Fruit fly (Drosophila melanogaster) whole organism, embryonic: ENCODE data around the gene BthD.

Experiments
- CG10462 ChIP-seq: fragments of 200-800 bp; sonication (Bioruptor generic); optimal IDR thresholded peaks from 2 replicates; lab custom pipeline; 2016; ENCODE audit warnings: missing biosample characterization, missing genetic modification characterization
- CG17359 ChIP-seq: fragments of 200-800 bp; sonication (Bioruptor generic); optimal IDR thresholded peaks from 3 replicates; lab custom pipeline; 2018; ENCODE audit warnings: missing biosample characterization, mild to moderate bottlenecking, missing genetic modification characterization, moderate library complexity
- CG31388 ChIP-seq: fragments of 200-800 bp; sonication (Bioruptor generic); optimal IDR thresholded peaks from 2 replicates; lab custom pipeline; 2016; ENCODE audit warnings: missing biosample characterization, missing genetic modification characterization
- CG32767 ChIP-seq: fragments of 200-800 bp; sonication (Bioruptor generic); IDR thresholded peaks from 2 replicates; pipeline ENCODE4 v1.3.6; 2022; ENCODE audit warnings: missing biosample characterization, missing genetic modification characterization
- CG34224 ChIP-seq: fragments of 200-800 bp; sonication (Bioruptor generic); IDR thresholded peaks from 3 replicates; pipeline ENCODE4 v1.3.6; 2022; ENCODE audit warnings: missing biosample characterization, missing genetic modification characterization; ENCODE audit not compliant: partially characterized antibody
- CG43689 ChIP-seq: fragments of 200-800 bp; sonication (Bioruptor generic); IDR thresholded peaks from 2 replicates; pipeline ENCODE4 v1.3.6; 2022; ENCODE audit warnings: missing biosample characterization, missing genetic modification characterization
- CG8290 ChIP-seq, 3 experiments: fragments of 200-800 bp; sonication (Bioruptor generic); optimal IDR thresholded peaks; 2 replicates each; lab custom pipeline; 2016 to 2019; ENCODE audit warnings: missing biosample characterization in 3 of 3, missing genetic modification characterization in 3 of 3, mild to moderate bottlenecking in 2 of 3, moderate library complexity in 1 of 3
- CG8388 ChIP-seq: fragments of 200-800 bp; sonication (Bioruptor generic); optimal IDR thresholded peaks from 2 replicates; lab custom pipeline; 2019; ENCODE audit warnings: missing biosample characterization, mild to moderate bottlenecking, missing genetic modification characterization, moderate library complexity
- CG9609 ChIP-seq: fragments of 200-800 bp; sonication (Bioruptor generic); optimal IDR thresholded peaks from 3 replicates; lab custom pipeline; 2016; ENCODE audit warnings: missing biosample characterization, missing genetic modification characterization
- CG9876 ChIP-seq: fragments of 200-800 bp; sonication (Bioruptor generic); optimal IDR thresholded peaks from 2 replicates; lab custom pipeline; 2016; ENCODE audit warnings: missing biosample characterization, missing genetic modification characterization
- Dip2 ChIP-seq: fragments of 200-800 bp; sonication (Bioruptor generic); IDR thresholded peaks from 2 replicates; pipeline ENCODE4 v1.3.6; 2022; ENCODE audit warnings: missing biosample characterization, missing genetic modification characterization
- Doc3 ChIP-seq: fragments of 200-800 bp; sonication (Bioruptor generic); IDR thresholded peaks from 3 replicates; pipeline ENCODE4 v1.3.6; 2022; ENCODE audit warnings: missing biosample characterization, missing genetic modification characterization; ENCODE audit not compliant: partially characterized antibody
- ERR ChIP-seq: fragments of 200-800 bp; sonication (Bioruptor generic); optimal IDR thresholded peaks from 2 replicates; lab custom pipeline; 2016; ENCODE audit warnings: missing biosample characterization, missing genetic modification characterization
- Eip74EF ChIP-seq, 2 experiments: fragments of 200-800 bp in 1 of 2; fragments of >200 bp in 1 of 2; sonication (Bioruptor generic) in 1 of 2; optimal IDR thresholded peaks; 2 replicates each; lab custom pipeline; 2017 to 2019; ENCODE audit warnings: missing biosample characterization in 2 of 2, missing genetic modification characterization in 2 of 2, mild to moderate bottlenecking in 1 of 2, moderate library complexity in 1 of 2
- Hr39 ChIP-seq: fragments of >200 bp; optimal IDR thresholded peaks from 2 replicates; lab custom pipeline; 2017
- MTF-1 ChIP-seq: fragments of 200-800 bp; sonication (Bioruptor generic); optimal IDR thresholded peaks from 2 replicates; lab custom pipeline; 2018; ENCODE audit warnings: missing biosample characterization, mild to moderate bottlenecking, missing genetic modification characterization, borderline replicate concordance
- Nf-YA ChIP-seq: fragments of 200-800 bp; sonication (Bioruptor generic); IDR thresholded peaks from 2 replicates; pipeline ENCODE4 v1.3.6; 2022; ENCODE audit warnings: missing biosample characterization, missing genetic modification characterization
- PHDP ChIP-seq: fragments of 200-800 bp; sonication (Bioruptor generic); optimal IDR thresholded peaks from 3 replicates; lab custom pipeline; 2018; ENCODE audit warnings: missing biosample characterization, mild to moderate bottlenecking, missing genetic modification characterization, moderate library complexity
- Side ChIP-seq: fragments of 200-800 bp; sonication (Bioruptor generic); optimal IDR thresholded peaks from 2 replicates; lab custom pipeline; 2016; ENCODE audit warnings: missing biosample characterization, missing genetic modification characterization
- Spps ChIP-seq: fragments of 200-800 bp; sonication (Bioruptor generic); optimal IDR thresholded peaks from 2 replicates; lab custom pipeline; 2018; ENCODE audit warnings: missing biosample characterization, mild to moderate bottlenecking, missing genetic modification characterization
- Xbp1 ChIP-seq: fragments of 200-800 bp; sonication (Bioruptor generic); optimal IDR thresholded peaks from 3 replicates; lab custom pipeline; 2016; ENCODE audit warnings: missing biosample characterization, mild to moderate bottlenecking, missing genetic modification characterization
- ase ChIP-seq: fragments of 200-800 bp; sonication (Bioruptor generic); IDR thresholded peaks from 3 replicates; pipeline ENCODE4 v1.3.6; 2022; ENCODE audit warnings: missing biosample characterization, missing genetic modification characterization
- az2 ChIP-seq: fragments of 200-800 bp; sonication (Bioruptor generic); optimal IDR thresholded peaks from 3 replicates; lab custom pipeline; 2016; ENCODE audit warnings: missing biosample characterization, missing genetic modification characterization
- bbx ChIP-seq: fragments of 200-800 bp; sonication (Bioruptor generic); IDR thresholded peaks from 2 replicates; pipeline ENCODE4 v1.3.6; 2022; ENCODE audit warnings: missing biosample characterization, missing genetic modification characterization; ENCODE audit not compliant: partially characterized antibody
- da ChIP-seq: fragments of 200-800 bp; sonication (Bioruptor generic); optimal IDR thresholded peaks from 2 replicates; lab custom pipeline; 2016; ENCODE audit warnings: missing biosample characterization, missing genetic modification characterization
- dmrt11E ChIP-seq: fragments of 200-800 bp; sonication (Bioruptor generic); optimal IDR thresholded peaks from 3 replicates; lab custom pipeline; 2018; ENCODE audit warnings: missing biosample characterization, mild to moderate bottlenecking, missing genetic modification characterization, moderate library complexity
- dpn ChIP-seq, 2 experiments: fragments of 200-800 bp; sonication (Bioruptor generic); optimal IDR thresholded peaks; 3 replicates each; lab custom pipeline; 2016; ENCODE audit warnings: missing biosample characterization in 2 of 2, missing genetic modification characterization in 2 of 2
- ftz-f1 ChIP-seq: fragments of 200-800 bp; sonication (Bioruptor generic); optimal IDR thresholded peaks from 2 replicates; lab custom pipeline; 2016; ENCODE audit warnings: missing biosample characterization, missing genetic modification characterization
- grau ChIP-seq: fragments of 200-800 bp; optimal IDR thresholded peaks from 3 replicates; lab custom pipeline; 2019; ENCODE audit warnings: missing biosample characterization, mild to moderate bottlenecking, missing genetic modification characterization, moderate library complexity
- hb ChIP-seq: fragments of 200-800 bp; sonication (Bioruptor generic); IDR thresholded peaks from 3 replicates; pipeline ENCODE4 v1.3.6; 2022; ENCODE audit warnings: missing biosample characterization, missing genetic modification characterization; ENCODE audit not compliant: partially characterized antibody
- hkb ChIP-seq, 2 experiments: fragments of 200-800 bp in 1 of 2; fragments of >200 bp in 1 of 2; sonication (Bioruptor generic) in 1 of 2; IDR thresholded peaks in 1 of 2; optimal IDR thresholded peaks in 1 of 2; 2 replicates each; pipeline versions ENCODE4 v1.3.6 to Lab custom; 2017 to 2022; ENCODE audit warnings: missing biosample characterization in 1 of 2, missing genetic modification characterization in 1 of 2
- ind ChIP-seq: fragments of 200-800 bp; sonication (Bioruptor generic); optimal IDR thresholded peaks from 3 replicates; lab custom pipeline; 2016; ENCODE audit warnings: missing biosample characterization, missing genetic modification characterization
- jigr1 ChIP-seq: fragments of 200-800 bp; sonication (Bioruptor generic); IDR thresholded peaks from 3 replicates; pipeline ENCODE4 v1.3.6; 2022; ENCODE audit warnings: missing biosample characterization, missing genetic modification characterization
- jumu ChIP-seq: fragments of 200-800 bp; sonication (Bioruptor generic); optimal IDR thresholded peaks from 3 replicates; lab custom pipeline; 2016; ENCODE audit warnings: missing biosample characterization, missing genetic modification characterization
- lilli ChIP-seq: fragments of 200-800 bp; sonication (Bioruptor generic); optimal IDR thresholded peaks from 3 replicates; lab custom pipeline; 2016; ENCODE audit warnings: missing biosample characterization, missing genetic modification characterization
- mirr ChIP-seq: fragments of 200-800 bp; sonication (Bioruptor generic); optimal IDR thresholded peaks from 3 replicates; lab custom pipeline; 2018; ENCODE audit warnings: missing biosample characterization, mild to moderate bottlenecking, missing genetic modification characterization
- nerfin-2 ChIP-seq: fragments of 200-800 bp; sonication (Bioruptor generic); IDR thresholded peaks from 2 replicates; pipeline ENCODE4 v1.3.6; 2022; ENCODE audit warnings: missing biosample characterization, missing genetic modification characterization; ENCODE audit not compliant: partially characterized antibody
- nom ChIP-seq: fragments of 200-800 bp; sonication (Bioruptor generic); optimal IDR thresholded peaks from 2 replicates; lab custom pipeline; 2017; ENCODE audit warnings: missing biosample characterization, missing genetic modification characterization, mild to moderate bottlenecking, moderate library complexity, missing genetic modification reagents
- onecut ChIP-seq: fragments of 200-800 bp; sonication (Bioruptor generic); IDR thresholded peaks from 2 replicates; pipeline ENCODE4 v1.3.6; 2022; ENCODE audit warnings: missing biosample characterization, missing genetic modification characterization
- repo ChIP-seq: fragments of 200-800 bp; sonication (Bioruptor generic); optimal IDR thresholded peaks from 2 replicates; lab custom pipeline; 2016; ENCODE audit warnings: missing biosample characterization, missing genetic modification characterization
- schlank ChIP-seq: fragments of 200-800 bp; sonication (Bioruptor generic); optimal IDR thresholded peaks from 2 replicates; lab custom pipeline; 2018; ENCODE audit warnings: missing biosample characterization, mild to moderate bottlenecking, missing genetic modification characterization
- seq ChIP-seq: fragments of 200-800 bp; sonication (Bioruptor generic); IDR thresholded peaks from 2 replicates; pipeline ENCODE4 v1.3.6; 2022; ENCODE audit warnings: missing biosample characterization, missing genetic modification characterization
- sima ChIP-seq: fragments of 200-800 bp; sonication (Bioruptor generic); optimal IDR thresholded peaks from 2 replicates; lab custom pipeline; 2016; ENCODE audit warnings: missing biosample characterization, missing genetic modification characterization
- sisA ChIP-seq: fragments of 200-800 bp; sonication (Bioruptor generic); IDR thresholded peaks from 2 replicates; pipeline ENCODE4 v1.3.6; 2022; ENCODE audit warnings: missing biosample characterization, missing genetic modification characterization
- trem ChIP-seq: fragments of 200-800 bp; optimal IDR thresholded peaks from 3 replicates; lab custom pipeline; 2019; ENCODE audit warnings: missing biosample characterization, mild to moderate bottlenecking, missing genetic modification characterization, moderate library complexity
- z ChIP-seq: fragments of 200-800 bp; sonication (Bioruptor generic); IDR thresholded peaks from 3 replicates; pipeline ENCODE4 v1.3.6; 2022; ENCODE audit warnings: missing biosample characterization, missing genetic modification characterization
- zen ChIP-seq: fragments of 200-800 bp; sonication (Bioruptor generic); optimal IDR thresholded peaks from 3 replicates; lab custom pipeline; 2018; ENCODE audit warnings: missing biosample characterization, mild to moderate bottlenecking, missing genetic modification characterization, moderate library complexity

The BthD gene

DNA sequence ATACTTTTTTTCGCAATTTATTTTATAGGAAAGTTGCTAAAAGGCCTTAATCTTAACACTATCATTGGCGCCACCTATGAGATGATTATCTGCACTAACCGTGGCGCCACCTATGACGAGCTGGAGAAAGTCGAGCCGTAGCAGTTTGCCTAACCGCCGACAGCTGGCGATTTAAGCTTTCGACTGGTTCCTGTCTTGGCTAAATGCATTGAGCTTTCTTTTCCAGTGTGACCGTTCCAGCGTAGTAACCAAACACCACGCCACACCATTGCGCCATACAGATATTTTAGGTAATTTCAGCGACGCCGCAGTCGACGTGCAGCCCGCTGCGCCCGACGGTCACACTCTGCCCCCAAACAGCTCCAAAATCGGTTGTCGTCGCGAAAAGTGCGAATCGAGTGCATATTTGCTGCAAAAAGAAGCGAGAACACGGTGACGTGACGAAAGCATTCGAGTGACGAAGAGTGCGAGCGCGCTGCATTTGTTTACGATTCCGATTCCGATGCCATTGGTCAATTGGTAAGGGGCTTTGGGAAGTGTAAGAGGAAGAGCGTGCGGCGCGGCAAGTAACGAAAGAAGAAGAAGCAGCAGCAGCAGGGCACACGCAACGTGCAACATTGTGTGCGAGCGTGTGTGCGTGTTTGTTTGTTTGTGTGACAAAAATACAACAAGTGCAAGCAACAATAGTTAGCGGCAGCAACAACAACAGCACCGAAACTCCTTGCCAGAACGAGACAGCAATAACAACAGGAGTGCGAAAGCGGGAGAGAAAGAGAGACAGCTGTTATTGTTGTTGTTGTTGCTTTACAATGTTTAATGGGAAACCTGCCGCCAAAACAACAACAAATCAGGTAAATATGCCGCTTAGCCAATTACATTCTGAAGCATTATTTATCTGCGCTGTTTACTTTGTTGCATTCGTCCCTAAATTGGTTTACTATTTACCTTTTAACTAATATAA, 48.2 kb upstream of the BthD start, which contains the start of the genes CG46311 and Tpst (continued):
- TF ChIP-seq hkb (optimal IDR thresholded peaks at IDR 0.05; lab: Kevin White, UChicago) (no peak), hkb (GFP tag; IDR thresholded peaks at IDR 0.05; lab: Robert Waterston, UW) (0 out of 2 replicates have a peak, but pooled peaks have one; percentile 25), CG8290 (GFP tag; optimal IDR thresholded peaks at IDR 0.05; lab: Kevin White, UChicago) (peak; percentile 70), CG8290 (tag; optimal IDR thresholded peaks at IDR 0.05; lab: Kevin White, UChicago) (peak; percentile 30 to 89), jigr1 (GFP tag; lab: Robert Waterston, UW) (peak; percentile 26; the same call in 1 of the 3 replicates), Eip74EF (GFP tag; optimal IDR thresholded peaks at IDR 0.05; lab: Kevin White, UChicago) (no peak), CG31388 (GFP tag; lab: Kevin White, UChicago) (peak; percentile 2), da (GFP tag; lab: Kevin White, UChicago) (peak; percentile 9), ERR (GFP tag; lab: Kevin White, UChicago) (peak; percentile 4), zen (tag; lab: Kevin White, UChicago) (peak; percentile 26), CG9609 (GFP tag; lab: Kevin White, UChicago) (peak; percentile 62), grau (peak; percentile 61), Side (GFP tag; lab: Kevin White, UChicago) (peak; percentile 37), MTF-1 (GFP tag; lab: Kevin White, UChicago) (peak; percentile 37), Nf-YA (no peak), sima (GFP tag; lab: Kevin White, UChicago) (peak; percentile 21), nerfin-2 (no peak), Dip2 (GFP tag; lab: Robert Waterston, UW) (no peak), dpn (GFP tag; optimal IDR thresholded peaks at IDR 0.05; lab: Kevin White, UChicago) (peak; percentile 72 to 73), repo (GFP tag; lab: Kevin White, UChicago) (no peak), dmrt11E (tag; lab: Kevin White, UChicago) (peak; percentile 43), CG8388 (GFP tag; lab: Kevin White, UChicago) (no peak), CG17359 (peak; percentile 71), seq (GFP tag; lab: Robert Waterston, UW) (no peak), Spps (tag; lab: Kevin White, UChicago) (no peak), CG32767 (GFP tag; lab: Robert Waterston, UW) (no peak), ind (peak; percentile 64), hb (GFP tag; lab: Robert Waterston, UW) (no peak), Hr39 (lab: Kevin White, UChicago) (no peak), ftz-f1 (GFP tag; lab: Kevin White, UChicago) (peak; percentile 32), mirr (GFP tag; lab: Kevin White, UChicago) (peak; percentile 12), z (no peak), CG34224 (peak; percentile 26; the same call in 1 of the 3 replicates), trem (tag; lab: Kevin White, UChicago) (peak; percentile 43), lilli (GFP tag; lab: Kevin White, UChicago) (peak; percentile 62), sisA (GFP tag; lab: Robert Waterston, UW) (peak; percentile 67), schlank (tag; lab: Kevin White, UChicago) (no peak), az2 (peak; percentile 67), PHDP (tag; lab: Kevin White, UChicago) (peak; percentile 3), Xbp1 (GFP tag; lab: Kevin White, UChicago) (peak; percentile 80), Doc3 (GFP tag; lab: Robert Waterston, UW) (no peak), jumu (peak; percentile 68), CG10462 (GFP tag; lab: Kevin White, UChicago) (no peak), nom (peak; percentile 31), onecut (GFP tag; lab: Robert Waterston, UW) (peak; percentile 61), CG43689 (GFP tag; lab: Robert Waterston, UW) (no peak), ase (peak; percentile 73), CG9876 (GFP tag; lab: Kevin White, UChicago) (peak; percentile 1), bbx (peak; percentile 33; the same call in 1 of the 2 replicates)
